Worm (Caenorhabditis elegans): Measurements from ENCODE around the gene trr-1.

DNA sequence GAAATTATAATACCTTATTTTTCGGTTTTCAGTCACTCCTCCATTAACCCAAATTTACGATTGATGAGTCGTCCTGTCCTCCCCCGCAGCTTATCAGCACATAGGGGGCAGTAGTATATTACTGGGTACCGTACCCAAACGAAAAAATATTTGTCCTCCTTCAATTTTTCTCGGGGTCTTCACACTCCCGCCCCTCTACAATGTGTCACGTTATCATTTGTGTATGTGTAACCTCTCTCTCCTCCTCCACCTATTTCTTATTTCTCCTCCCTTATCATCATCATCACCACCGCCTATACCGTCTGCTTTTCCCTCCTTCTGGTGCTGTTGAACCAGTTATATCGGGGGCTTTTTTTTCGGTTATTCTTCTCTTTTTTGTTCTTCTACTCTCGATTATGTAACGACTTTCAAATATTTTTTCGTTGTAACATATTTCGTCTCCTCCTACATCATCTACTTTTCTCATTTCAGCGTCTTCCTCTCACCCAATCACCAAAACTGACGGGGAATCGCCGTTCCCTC, 29.4 kb downstream of the trr-1 start, which contains the start of gene ghi-1:
- TF ChIP-seq bed-3 (GFP tag; optimal IDR thresholded peaks at IDR 0.05) (no peak), nhr-237 (tag; optimal IDR thresholded peaks at IDR 0.05) (no peak), ztf-11 (tag; optimal IDR thresholded peaks at IDR 0.05) (no peak), lin-13 (tag; optimal IDR thresholded peaks at IDR 0.05) (no peak), unc-62 (GFP tag; optimal IDR thresholded peaks at IDR 0.05) (no peak), blmp-1 (tag; optimal IDR thresholded peaks at IDR 0.05) (no peak), ces-1 (GFP tag; optimal IDR thresholded peaks at IDR 0.05) (no peak), unc-120 (tag; optimal IDR thresholded peaks at IDR 0.05; ENCODE audit: poor library complexity, severe bottlenecking) (no peak), lsy-2 (tag; optimal IDR thresholded peaks at IDR 0.05) (no peak)

All from whole organism, mixed stage, embryonic.